Worm (Caenorhabditis elegans) whole organism, young adult: ENCODE measurements around the gene nstp-10.

Experiments
- B0019.2 ChIP-seq: fragments of 200-800 bp; sonication (Bioruptor generic); conservative IDR thresholded peaks from 2 replicates; pipeline ENCODE4 v1.3.6; 2022; ENCODE audit warnings: missing genetic modification reagents, missing genetic modification characterization, missing compliant biosample characterization
- C06A6.2 ChIP-seq: fragments of 200-800 bp; sonication (Bioruptor generic); conservative IDR thresholded peaks from 2 replicates; pipeline ENCODE4 v1.3.6; 2022; ENCODE audit warnings: missing genetic modification characterization, missing compliant biosample characterization
- F10E7.11 ChIP-seq: sonication (generic microtip); optimal IDR thresholded peaks from 2 replicates; lab custom pipeline; 2017; ENCODE audit warnings: mild to moderate bottlenecking, missing genetic modification characterization, moderate library complexity, missing compliant biosample characterization
- F22D6.2 ChIP-seq: sonication (generic microtip); optimal IDR thresholded peaks from 2 replicates; lab custom pipeline; 2016; ENCODE audit warnings: mild to moderate bottlenecking, missing genetic modification characterization, missing compliant biosample characterization
- F33H1.4 ChIP-seq: fragments of 200-800 bp; sonication (Bioruptor generic); IDR thresholded peaks from 2 replicates; pipeline ENCODE4 v1.3.6; 2022; ENCODE audit warnings: missing genetic modification reagents, missing genetic modification characterization, missing compliant biosample characterization
- F49E8.2 ChIP-seq: sonication (generic microtip); optimal IDR thresholded peaks from 3 replicates; lab custom pipeline; 2017; ENCODE audit warnings: missing genetic modification characterization, mild to moderate bottlenecking, missing compliant biosample characterization, antibody characterized with exemption, moderate library complexity; ENCODE audit not compliant: insufficient read depth
- F55B11.4 ChIP-seq: sonication (generic microtip); optimal IDR thresholded peaks from 2 replicates; lab custom pipeline; 2016; ENCODE audit warnings: missing compliant biosample characterization, missing genetic modification characterization, borderline replicate concordance; ENCODE audit not compliant: insufficient read depth
- K11D2.4 ChIP-seq: fragments of 200-800 bp; sonication (Bioruptor generic); IDR thresholded peaks from 2 replicates; pipeline ENCODE4 v1.3.6; 2022; ENCODE audit warnings: missing genetic modification reagents, missing genetic modification characterization, missing compliant biosample characterization
- K12H6.12 ChIP-seq: fragments of 200-800 bp; sonication (Bioruptor generic); optimal IDR thresholded peaks from 2 replicates; lab custom pipeline; 2018; ENCODE audit warnings: mild to moderate bottlenecking, missing genetic modification characterization, missing compliant biosample characterization
- T07F8.4 ChIP-seq: sonication (generic microtip); optimal IDR thresholded peaks from 2 replicates; lab custom pipeline; 2016; ENCODE audit warnings: mild to moderate bottlenecking, missing genetic modification characterization, moderate library complexity, missing compliant biosample characterization
- Y53F4B.3 ChIP-seq: fragments of 200-800 bp; sonication (Bioruptor generic); IDR thresholded peaks from 2 replicates; pipeline ENCODE4 v1.3.6; 2022; ENCODE audit warnings: missing genetic modification reagents, missing genetic modification characterization, missing compliant biosample characterization
- Y53G8AR.9 ChIP-seq: fragments of 200-800 bp; sonication (Bioruptor generic); conservative IDR thresholded peaks from 2 replicates; pipeline ENCODE4 v1.3.6; 2022; ENCODE audit warnings: missing genetic modification reagents, missing genetic modification characterization, missing compliant biosample characterization
- akir-1 ChIP-seq: fragments of 200-800 bp; sonication (Bioruptor generic); optimal IDR thresholded peaks from 2 replicates; lab custom pipeline; 2018; ENCODE audit warnings: mild to moderate bottlenecking, missing genetic modification characterization, moderate library complexity, missing compliant biosample characterization
- ama-1 ChIP-seq, 3 experiments: fragments of 150-350 bp in 1 of 3; sonication (generic microtip) in 2 of 3; optimal IDR thresholded peaks; 2 replicates each; lab custom pipeline; 2014 to 2018; ENCODE audit warnings: missing biosample characterization in 2 of 3, missing genetic modification characterization in 2 of 3, missing genetic modification reagents in 2 of 3
- aptf-3 ChIP-seq: fragments of 200-800 bp; sonication (Bioruptor generic); IDR thresholded peaks from 2 replicates; pipeline ENCODE4 v1.3.6; 2022; ENCODE audit warnings: missing genetic modification characterization, missing compliant biosample characterization
- atf-7 ChIP-seq: sonication (generic microtip); optimal IDR thresholded peaks from 2 replicates; lab custom pipeline; 2017; ENCODE audit warnings: mild to moderate bottlenecking, missing genetic modification characterization, missing compliant biosample characterization
- athp-1 ChIP-seq: sonication (generic microtip); optimal IDR thresholded peaks from 2 replicates; lab custom pipeline; 2017; ENCODE audit warnings: mild to moderate bottlenecking, missing genetic modification characterization, missing compliant biosample characterization
- bed-1 ChIP-seq: fragments of 200-800 bp; sonication (Bioruptor generic); IDR thresholded peaks from 2 replicates; pipeline ENCODE4 v1.3.6; 2022; ENCODE audit warnings: missing genetic modification reagents, missing genetic modification characterization, missing compliant biosample characterization
- ccch-3 ChIP-seq: fragments of 200-800 bp; sonication (Bioruptor generic); optimal IDR thresholded peaks from 2 replicates; lab custom pipeline; 2018; ENCODE audit warnings: mild to moderate bottlenecking, missing genetic modification characterization, missing compliant biosample characterization
- ceh-58 ChIP-seq: fragments of 200-800 bp; sonication (Bioruptor generic); IDR thresholded peaks from 2 replicates; pipeline ENCODE4 v1.3.6; 2022; ENCODE audit warnings: missing genetic modification characterization, missing compliant biosample characterization
- ceh-79 ChIP-seq: sonication (generic microtip); optimal IDR thresholded peaks from 2 replicates; lab custom pipeline; 2017; ENCODE audit warnings: mild to moderate bottlenecking, missing genetic modification characterization, missing compliant biosample characterization
- ceh-91 ChIP-seq: fragments of 200-800 bp; sonication (Bioruptor generic); IDR thresholded peaks from 2 replicates; pipeline ENCODE4 v1.3.6; 2022; ENCODE audit warnings: missing genetic modification reagents, missing genetic modification characterization, missing compliant biosample characterization
- die-1 ChIP-seq: sonication (generic microtip); optimal IDR thresholded peaks from 2 replicates; lab custom pipeline; 2016; ENCODE audit warnings: missing genotype, mild to moderate bottlenecking, missing genetic modification characterization, missing compliant biosample characterization
- dox-1 ChIP-seq: fragments of 200-800 bp; sonication (Bioruptor generic); IDR thresholded peaks from 2 replicates; pipeline ENCODE4 v1.3.6; 2022; ENCODE audit warnings: missing genetic modification reagents, missing genetic modification characterization, missing compliant biosample characterization
- fkh-3 ChIP-seq: sonication (generic microtip); optimal IDR thresholded peaks from 2 replicates; lab custom pipeline; 2016; ENCODE audit warnings: mild to moderate bottlenecking, missing genetic modification characterization, missing compliant biosample characterization
- hmg-1.2 ChIP-seq: fragments of 200-800 bp; sonication (Bioruptor generic); IDR thresholded peaks from 2 replicates; pipeline ENCODE4 v1.3.6; 2022; ENCODE audit warnings: missing genetic modification reagents, missing genetic modification characterization, missing compliant biosample characterization
- let-526 ChIP-seq: fragments of 200-800 bp; sonication (Bioruptor generic); IDR thresholded peaks from 2 replicates; pipeline ENCODE4 v1.3.6; 2022; ENCODE audit warnings: missing genetic modification reagents, missing genetic modification characterization, missing compliant biosample characterization
- let-607 ChIP-seq, 2 experiments: fragments of 200-800 bp in 1 of 2; sonication (Bioruptor generic) in 1 of 2; sonication (generic microtip) in 1 of 2; optimal IDR thresholded peaks; 2 replicates each; lab custom pipeline; 2016 to 2018; ENCODE audit warnings: mild to moderate bottlenecking in 2 of 2, missing compliant biosample characterization in 2 of 2, missing genetic modification characterization in 2 of 2, moderate library complexity in 2 of 2, missing genotype in 1 of 2
- lin-26 ChIP-seq: fragments of 200-800 bp; sonication (Bioruptor generic); IDR thresholded peaks from 2 replicates; pipeline ENCODE4 v1.3.6; 2022; ENCODE audit warnings: missing genetic modification reagents, missing genetic modification characterization, missing compliant biosample characterization
- lin-40 ChIP-seq: sonication (generic microtip); optimal IDR thresholded peaks from 2 replicates; lab custom pipeline; 2016; ENCODE audit warnings: missing genetic modification characterization, mild to moderate bottlenecking, missing compliant biosample characterization, missing genotype, missing genetic modification reagents
- lsl-1 ChIP-seq: fragments of 200-800 bp; sonication (Bioruptor generic); optimal IDR thresholded peaks from 2 replicates; lab custom pipeline; 2018; ENCODE audit warnings: mild to moderate bottlenecking, missing genetic modification characterization, moderate library complexity, missing compliant biosample characterization
- lsy-27 ChIP-seq: sonication (generic microtip); optimal IDR thresholded peaks from 2 replicates; lab custom pipeline; 2017; ENCODE audit warnings: missing genetic modification characterization, mild to moderate bottlenecking, missing compliant biosample characterization, antibody characterized with exemption, missing genotype, borderline replicate concordance; ENCODE audit not compliant: insufficient read depth
- madf-3 ChIP-seq: fragments of 200-800 bp; sonication (Bioruptor generic); IDR thresholded peaks from 2 replicates; pipeline ENCODE4 v1.3.6; 2022; ENCODE audit warnings: missing genetic modification reagents, missing genetic modification characterization, missing compliant biosample characterization
- madf-6 ChIP-seq: fragments of 200-800 bp; sonication (Bioruptor generic); IDR thresholded peaks from 2 replicates; pipeline ENCODE4 v1.3.6; 2022; ENCODE audit warnings: missing genetic modification reagents, missing genetic modification characterization, missing compliant biosample characterization
- mel-28 ChIP-seq: sonication (generic microtip); optimal IDR thresholded peaks from 2 replicates; lab custom pipeline; 2016; ENCODE audit warnings: borderline replicate concordance, mild to moderate bottlenecking, missing genetic modification characterization, missing compliant biosample characterization
- mes-4 ChIP-seq: sonication (generic microtip); optimal IDR thresholded peaks from 2 replicates; lab custom pipeline; 2016; ENCODE audit warnings: missing genotype, missing genetic modification characterization, missing compliant biosample characterization
- mxl-1 ChIP-seq: sonication (generic microtip); optimal IDR thresholded peaks from 2 replicates; lab custom pipeline; 2016; ENCODE audit warnings: missing genetic modification characterization, missing compliant biosample characterization
- nhr-179 ChIP-seq: sonication (generic microtip); optimal IDR thresholded peaks from 2 replicates; lab custom pipeline; 2016; ENCODE audit warnings: mild to moderate bottlenecking, missing genetic modification characterization, missing compliant biosample characterization
- nhr-90 ChIP-seq: sonication (generic microtip); optimal IDR thresholded peaks from 2 replicates; lab custom pipeline; 2016; ENCODE audit warnings: missing genotype, mild to moderate bottlenecking, missing genetic modification characterization, missing compliant biosample characterization
- rpc-1 ChIP-seq, 2 experiments: fragments of 150-350 bp in 1 of 2; sonication (generic microtip) in 1 of 2; optimal IDR thresholded peaks; 2 replicates each; lab custom pipeline; 2014 to 2018; ENCODE audit warnings: missing biosample characterization in 1 of 2, missing genetic modification characterization in 1 of 2, missing genetic modification reagents in 1 of 2, missing genotype in 1 of 2
- somi-1 ChIP-seq: fragments of 200-800 bp; sonication (Bioruptor generic); optimal IDR thresholded peaks from 2 replicates; lab custom pipeline; 2018; ENCODE audit warnings: mild to moderate bottlenecking, missing genetic modification characterization, missing compliant biosample characterization
- xnd-1 ChIP-seq: sonication (generic microtip); optimal IDR thresholded peaks from 2 replicates; lab custom pipeline; 2016; ENCODE audit warnings: missing genotype, missing genetic modification reagents, missing genetic modification characterization, missing compliant biosample characterization
- zim-3 ChIP-seq: sonication (generic microtip); optimal IDR thresholded peaks from 2 replicates; lab custom pipeline; 2017; ENCODE audit warnings: mild to moderate bottlenecking, missing genetic modification characterization, moderate library complexity, missing compliant biosample characterization
- ztf-18 ChIP-seq: sonication (generic microtip); optimal IDR thresholded peaks from 2 replicates; lab custom pipeline; 2016; ENCODE audit warnings: missing genotype, mild to moderate bottlenecking, missing genetic modification characterization, missing compliant biosample characterization
- ztf-22 ChIP-seq: fragments of 200-800 bp; sonication (Bioruptor generic); optimal IDR thresholded peaks from 2 replicates; lab custom pipeline; 2018; ENCODE audit warnings: mild to moderate bottlenecking, missing genetic modification characterization, moderate library complexity, missing compliant biosample characterization
- ztf-25 ChIP-seq: fragments of 200-800 bp; sonication (Bioruptor generic); IDR thresholded peaks from 2 replicates; pipeline ENCODE4 v1.3.6; 2022; ENCODE audit warnings: missing genetic modification reagents, missing genetic modification characterization, missing compliant biosample characterization
- ztf-26 ChIP-seq: sonication (generic microtip); optimal IDR thresholded peaks from 2 replicates; lab custom pipeline; 2017; ENCODE audit warnings: missing genetic modification characterization, missing compliant biosample characterization
- ztf-6 ChIP-seq: fragments of 200-800 bp; sonication (Bioruptor generic); IDR thresholded peaks from 2 replicates; pipeline ENCODE4 v1.3.6; 2022; ENCODE audit warnings: missing genetic modification reagents, missing genetic modification characterization, missing compliant biosample characterization

The nstp-10 gene

DNA sequence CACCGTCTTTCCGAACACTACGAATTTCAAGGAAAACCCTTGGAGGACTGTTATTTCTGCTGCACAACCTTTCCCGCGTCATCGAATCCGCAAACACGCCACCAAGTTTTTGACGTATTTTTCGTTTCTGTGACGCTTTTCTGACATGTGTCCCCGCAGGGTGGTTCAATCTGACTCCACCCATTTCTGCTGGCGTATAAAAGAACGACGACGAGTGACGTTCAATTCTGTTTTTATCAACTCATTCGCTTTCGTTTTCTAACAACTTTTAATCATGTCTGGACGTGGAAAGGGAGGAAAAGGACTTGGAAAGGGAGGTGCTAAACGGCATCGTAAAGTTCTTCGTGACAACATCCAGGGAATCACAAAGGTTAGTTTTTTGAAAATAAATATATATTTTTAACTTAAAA lies 2.8 kb downstream of the nstp-10 start, which contains the start of gene his-37 (continued):
- TF ChIP-seq B0019.2 (GFP tag; lab: Robert Waterston, UW): no peak
- TF ChIP-seq ztf-26 (tag; lab: Kevin White, UChicago): peak; percentile 98
- TF ChIP-seq somi-1 (GFP tag; lab: Kevin White, UChicago): peak; percentile 98
- TF ChIP-seq Y53F4B.3 (GFP tag; lab: Robert Waterston, UW): no peak
- TF ChIP-seq K11D2.4 (GFP tag; lab: Robert Waterston, UW): peak; percentile 98
- TF ChIP-seq aptf-3 (GFP tag; lab: Robert Waterston, UW): no peak
- peak; percentile 59 for TF ChIP-seq athp-1 (tag; lab: Kevin White, UChicago)
- no peak for TF ChIP-seq ceh-79 (tag; lab: Kevin White, UChicago)
- peak; percentile 96 for TF ChIP-seq C06A6.2 (GFP tag; lab: Robert Waterston, UW)
- TF ChIP-seq ztf-25 (GFP tag; lab: Robert Waterston, UW): 0 out of 2 replicates have a peak, but pooled peaks have one; percentile 43
- TF ChIP-seq akir-1 (GFP tag; lab: Kevin White, UChicago): peak; percentile 33
- peak; percentile 6 for TF ChIP-seq rpc-1 (optimal IDR thresholded peaks at IDR 0.05; lab: Kevin White, UChicago)
- no peak for TF ChIP-seq rpc-1 (tag; optimal IDR thresholded peaks at IDR 0.05; lab: Kevin White, UChicago)
- TF ChIP-seq F10E7.11 (tag; lab: Kevin White, UChicago): no peak
- no peak for TF ChIP-seq mel-28 (tag; lab: Kevin White, UChicago)
- peak; percentile 70 for TF ChIP-seq ama-1 (optimal IDR thresholded peaks at IDR 0.05; lab: Kevin White, UChicago)
- no peak for TF ChIP-seq ama-1 (GFP tag; optimal IDR thresholded peaks at IDR 0.05; lab: Kevin White, UChicago)
- TF ChIP-seq K12H6.12 (tag; lab: Kevin White, UChicago): peak; percentile 100
- peak; percentile 93 for TF ChIP-seq ztf-6 (GFP tag; lab: Robert Waterston, UW)
- TF ChIP-seq ztf-22 (GFP tag; lab: Kevin White, UChicago): peak; percentile 94
- peak; percentile 95 for TF ChIP-seq nhr-90 (tag; lab: Kevin White, UChicago)
- peak; percentile 70 for TF ChIP-seq let-526 (GFP tag; lab: Robert Waterston, UW)
- no peak for TF ChIP-seq mes-4 (tag; lab: Kevin White, UChicago)
- TF ChIP-seq lsl-1 (GFP tag; lab: Kevin White, UChicago): peak; percentile 2
- TF ChIP-seq Y53G8AR.9 (GFP tag; lab: Robert Waterston, UW): peak; percentile 96
- TF ChIP-seq dox-1: peak; percentile 98
- TF ChIP-seq F22D6.2 (tag; lab: Kevin White, UChicago): peak; percentile 92
- TF ChIP-seq lsy-27 (tag; lab: Kevin White, UChicago): no peak
- peak; percentile 93 for TF ChIP-seq madf-3 (GFP tag; lab: Robert Waterston, UW)
- TF ChIP-seq lin-26 (GFP tag; lab: Robert Waterston, UW): peak; percentile 69
- peak; percentile 55 for TF ChIP-seq F33H1.4 (GFP tag; lab: Robert Waterston, UW)
- TF ChIP-seq F55B11.4 (tag; lab: Kevin White, UChicago): no peak
- TF ChIP-seq T07F8.4 (tag; lab: Kevin White, UChicago): no peak
- TF ChIP-seq lin-40 (tag; lab: Kevin White, UChicago): peak; percentile 99
- TF ChIP-seq fkh-3: no peak
- peak; percentile 33; the same call in 1 of the 2 replicates for TF ChIP-seq madf-6
- no peak for TF ChIP-seq bed-1
- no peak for TF ChIP-seq ceh-58 (GFP tag; lab: Robert Waterston, UW)
- no peak for TF ChIP-seq xnd-1
- TF ChIP-seq let-607 (tag; optimal IDR thresholded peaks at IDR 0.05; lab: Kevin White, UChicago): peak; percentile 93 to 95
- TF ChIP-seq ceh-91: no peak
- no peak for TF ChIP-seq nhr-179
- TF ChIP-seq zim-3 (tag; lab: Kevin White, UChicago): no peak
- TF ChIP-seq atf-7: peak; percentile 97
- TF ChIP-seq ztf-18 (tag; lab: Kevin White, UChicago): peak; percentile 91
- no peak for TF ChIP-seq ccch-3
- no peak for TF ChIP-seq mxl-1
- TF ChIP-seq hmg-1.2 (GFP tag; lab: Robert Waterston, UW): peak; percentile 69
- no peak for TF ChIP-seq F49E8.2 (tag; lab: Kevin White, UChicago)
- TF ChIP-seq die-1 (tag; lab: Kevin White, UChicago): peak; percentile 65
